Fruit fly (Drosophila melanogaster) whole organism, embryonic: ENCODE data around the gene CG15728.
A peak's percentile ranks its signal among the peaks of the same experiment; 100 is the strongest.

ENCODE experiments used
- Antp ChIP-seq: fragments of 200-800 bp; sonication (Bioruptor generic); optimal IDR thresholded peaks from 3 replicates; lab custom pipeline; 2016; ENCODE audit warnings: missing biosample characterization, missing genetic modification characterization
- Asciz ChIP-seq: fragments of 200-800 bp; sonication (Bioruptor generic); optimal IDR thresholded peaks from 2 replicates; lab custom pipeline; 2017; ENCODE audit warnings: missing biosample characterization, mild to moderate bottlenecking, missing genetic modification characterization, missing genetic modification reagents
- Bdp1 ChIP-seq: fragments of 200-800 bp; sonication (Bioruptor generic); optimal IDR thresholded peaks from 3 replicates; lab custom pipeline; 2016; ENCODE audit warnings: missing biosample characterization, missing genetic modification characterization
- Blimp-1 ChIP-seq: fragments of 200-800 bp; sonication (Bioruptor generic); optimal IDR thresholded peaks from 3 replicates; lab custom pipeline; 2018; ENCODE audit warnings: missing biosample characterization, missing genetic modification characterization, mild to moderate bottlenecking, moderate library complexity, missing genetic modification reagents
- CG10267 ChIP-seq: fragments of 200-800 bp; sonication (Bioruptor generic); optimal IDR thresholded peaks from 2 replicates; lab custom pipeline; 2018; ENCODE audit warnings: missing biosample characterization, mild to moderate bottlenecking, missing genetic modification characterization, moderate library complexity
- CG10431 ChIP-seq: fragments of 200-800 bp; sonication (Bioruptor generic); optimal IDR thresholded peaks from 3 replicates; lab custom pipeline; 2018; ENCODE audit warnings: missing biosample characterization, mild to moderate bottlenecking, missing genetic modification characterization
- CG11695 ChIP-seq: fragments of 200-800 bp; sonication (Bioruptor generic); IDR thresholded peaks from 3 replicates; pipeline ENCODE4 v1.3.6; 2022; ENCODE audit warnings: missing biosample characterization, missing genetic modification characterization
- CG12104 ChIP-seq: fragments of 200-800 bp; sonication (Bioruptor generic); optimal IDR thresholded peaks from 3 replicates; lab custom pipeline; 2016; ENCODE audit warnings: missing biosample characterization, missing genetic modification characterization
- CG15601 ChIP-seq: fragments of 200-800 bp; sonication (Bioruptor generic); optimal IDR thresholded peaks from 3 replicates; lab custom pipeline; 2019; ENCODE audit warnings: missing biosample characterization, mild to moderate bottlenecking, missing genetic modification characterization, moderate library complexity
- CG17568 ChIP-seq: fragments of 200-800 bp; sonication (Bioruptor generic); optimal IDR thresholded peaks from 2 replicates; lab custom pipeline; 2018; ENCODE audit warnings: missing biosample characterization, mild to moderate bottlenecking, missing genetic modification characterization, moderate library complexity
- CG18262 ChIP-seq: fragments of 200-800 bp; optimal IDR thresholded peaks from 3 replicates; lab custom pipeline; 2019; ENCODE audit warnings: missing biosample characterization, mild to moderate bottlenecking, missing genetic modification characterization, moderate library complexity
- CG2712 ChIP-seq: fragments of 200-800 bp; optimal IDR thresholded peaks from 3 replicates; lab custom pipeline; 2019; ENCODE audit warnings: missing biosample characterization, mild to moderate bottlenecking, missing genetic modification characterization, moderate library complexity
- CG32532 ChIP-seq: fragments of 200-800 bp; sonication (Bioruptor generic); IDR thresholded peaks from 2 replicates; pipeline ENCODE4 v1.3.6; 2022; ENCODE audit warnings: missing biosample characterization, missing genetic modification characterization
- CG32772 ChIP-seq: fragments of 200-800 bp; sonication (Bioruptor generic); IDR thresholded peaks from 2 replicates; pipeline ENCODE4 v1.3.6; 2022; ENCODE audit warnings: missing biosample characterization, missing genetic modification characterization
- CG3407 ChIP-seq: fragments of 200-800 bp; sonication (Bioruptor generic); optimal IDR thresholded peaks from 2 replicates; lab custom pipeline; 2018; ENCODE audit warnings: missing biosample characterization, mild to moderate bottlenecking, missing genetic modification characterization
- CG3995 ChIP-seq: fragments of 200-800 bp; sonication (Bioruptor generic); optimal IDR thresholded peaks from 3 replicates; lab custom pipeline; 2016; ENCODE audit warnings: missing biosample characterization, missing genetic modification characterization
- CG4707 ChIP-seq: fragments of 200-800 bp; sonication (Bioruptor generic); optimal IDR thresholded peaks from 2 replicates; lab custom pipeline; 2018; ENCODE audit warnings: missing biosample characterization, mild to moderate bottlenecking, missing genetic modification characterization, moderate library complexity
- CG5953 ChIP-seq: fragments of 200-800 bp; sonication (Bioruptor generic); IDR thresholded peaks from 2 replicates; pipeline ENCODE4 v1.3.6; 2022; ENCODE audit warnings: missing biosample characterization, missing genetic modification characterization
- CHES-1-like ChIP-seq: fragments of 200-800 bp; sonication (Bioruptor generic); optimal IDR thresholded peaks from 2 replicates; lab custom pipeline; 2016; ENCODE audit warnings: missing biosample characterization, missing genetic modification characterization
- CrebB ChIP-seq: fragments of 200-800 bp; sonication (Bioruptor generic); optimal IDR thresholded peaks from 3 replicates; lab custom pipeline; 2018; ENCODE audit warnings: missing biosample characterization, mild to moderate bottlenecking, missing genetic modification characterization
- MBD-R2 ChIP-seq: fragments of 200-800 bp; sonication (Bioruptor generic); IDR thresholded peaks from 2 replicates; pipeline ENCODE4 v1.3.6; 2022; ENCODE audit warnings: missing biosample characterization, missing genetic modification characterization
- Med ChIP-seq: fragments of 200-800 bp; sonication (Bioruptor generic); peaks from one replicate; lab custom pipeline; 2016; ENCODE audit warnings: missing biosample characterization, missing genetic modification characterization, mild to moderate bottlenecking, inconsistent platforms, moderate library complexity
- Meics ChIP-seq: fragments of 200-800 bp; sonication (Bioruptor generic); optimal IDR thresholded peaks from 2 replicates; lab custom pipeline; 2017; ENCODE audit warnings: missing biosample characterization, mild to moderate bottlenecking, missing genetic modification characterization
- Nf-YB ChIP-seq: fragments of 200-800 bp; sonication (Bioruptor generic); optimal IDR thresholded peaks from 3 replicates; lab custom pipeline; 2019; ENCODE audit warnings: missing biosample characterization, mild to moderate bottlenecking, missing genetic modification characterization, moderate library complexity
- Opbp ChIP-seq: fragments of 200-800 bp; sonication (Bioruptor generic); IDR thresholded peaks from 3 replicates; pipeline ENCODE4 v1.3.6; 2022; ENCODE audit warnings: missing biosample characterization, missing genetic modification characterization; ENCODE audit not compliant: partially characterized antibody
- Spps ChIP-seq: fragments of 200-800 bp; sonication (Bioruptor generic); optimal IDR thresholded peaks from 2 replicates; lab custom pipeline; 2018; ENCODE audit warnings: missing biosample characterization, mild to moderate bottlenecking, missing genetic modification characterization
- Sry-β ChIP-seq: fragments of 200-800 bp; sonication (Bioruptor generic); optimal IDR thresholded peaks from 2 replicates; lab custom pipeline; 2018; ENCODE audit warnings: missing biosample characterization, mild to moderate bottlenecking, missing genetic modification characterization, moderate library complexity
- az2 ChIP-seq: fragments of 200-800 bp; sonication (Bioruptor generic); optimal IDR thresholded peaks from 3 replicates; lab custom pipeline; 2016; ENCODE audit warnings: missing biosample characterization, missing genetic modification characterization
- bsh ChIP-seq, 2 experiments: fragments of 200-800 bp; sonication (Bioruptor generic); optimal IDR thresholded peaks; 2 replicates each; lab custom pipeline; 2017 to 2018; ENCODE audit warnings: mild to moderate bottlenecking in 2 of 2, missing biosample characterization in 2 of 2, missing genetic modification characterization in 2 of 2, moderate library complexity in 1 of 2
- cad ChIP-seq: fragments of >200 bp; optimal IDR thresholded peaks from 2 replicates; lab custom pipeline; 2017; ENCODE audit warnings: missing biosample characterization, missing genetic modification characterization
- cg ChIP-seq: fragments of 200-800 bp; sonication (Bioruptor generic); optimal IDR thresholded peaks from 3 replicates; lab custom pipeline; 2019; ENCODE audit warnings: missing biosample characterization, mild to moderate bottlenecking, missing genetic modification characterization, moderate library complexity
- da ChIP-seq: fragments of 200-800 bp; sonication (Bioruptor generic); optimal IDR thresholded peaks from 2 replicates; lab custom pipeline; 2016; ENCODE audit warnings: missing biosample characterization, missing genetic modification characterization
- dmrt11E ChIP-seq: fragments of 200-800 bp; sonication (Bioruptor generic); optimal IDR thresholded peaks from 3 replicates; lab custom pipeline; 2018; ENCODE audit warnings: missing biosample characterization, mild to moderate bottlenecking, missing genetic modification characterization, moderate library complexity
- kni ChIP-seq: fragments of 200-800 bp; sonication (Bioruptor generic); optimal IDR thresholded peaks from 3 replicates; lab custom pipeline; 2017; ENCODE audit warnings: mild to moderate bottlenecking, missing biosample characterization, missing genetic modification reagents, missing genetic modification characterization
- lmd ChIP-seq: fragments of 200-800 bp; sonication (Bioruptor generic); IDR thresholded peaks from 2 replicates; pipeline ENCODE4 v1.3.6; 2022; ENCODE audit warnings: missing biosample characterization, missing genetic modification characterization
- lov ChIP-seq, 2 experiments: fragments of 200-800 bp in 1 of 2; fragments of >200 bp in 1 of 2; sonication (Bioruptor generic) in 1 of 2; IDR thresholded peaks in 1 of 2; optimal IDR thresholded peaks in 1 of 2; 2 replicates in 1 of 2; 3 replicates in 1 of 2; pipeline versions ENCODE4 v1.3.6 to Lab custom; 2017 to 2022; ENCODE audit warnings: missing biosample characterization in 1 of 2, missing genetic modification characterization in 1 of 2
- nmo ChIP-seq: fragments of 200-800 bp; sonication (Bioruptor generic); optimal IDR thresholded peaks from 2 replicates; lab custom pipeline; 2018; ENCODE audit warnings: missing biosample characterization, mild to moderate bottlenecking, missing genetic modification characterization, moderate library complexity
- nom ChIP-seq: fragments of 200-800 bp; sonication (Bioruptor generic); optimal IDR thresholded peaks from 2 replicates; lab custom pipeline; 2017; ENCODE audit warnings: missing biosample characterization, missing genetic modification characterization, mild to moderate bottlenecking, moderate library complexity, missing genetic modification reagents
- org-1 ChIP-seq: fragments of 200-800 bp; sonication (Bioruptor generic); optimal IDR thresholded peaks from 2 replicates; lab custom pipeline; 2017; ENCODE audit warnings: missing biosample characterization, missing genetic modification characterization
- peb ChIP-seq: fragments of 200-800 bp; sonication (Bioruptor generic); IDR thresholded peaks from 2 replicates; pipeline ENCODE4 v1.3.6; 2022; ENCODE audit warnings: missing biosample characterization, missing genetic modification characterization
- pfk ChIP-seq: fragments of 200-800 bp; sonication (Bioruptor generic); optimal IDR thresholded peaks from 2 replicates; lab custom pipeline; 2018; ENCODE audit warnings: missing biosample characterization, mild to moderate bottlenecking, missing genetic modification characterization, moderate library complexity
- psq ChIP-seq: fragments of 200-800 bp; sonication (Bioruptor generic); optimal IDR thresholded peaks from 2 replicates; lab custom pipeline; 2017; ENCODE audit warnings: missing biosample characterization, missing genetic modification characterization
- pzg ChIP-seq: fragments of 200-800 bp; sonication (Bioruptor generic); optimal IDR thresholded peaks from 3 replicates; lab custom pipeline; 2018; ENCODE audit warnings: missing biosample characterization, mild to moderate bottlenecking, missing genetic modification characterization, moderate library complexity
- sima ChIP-seq: fragments of 200-800 bp; sonication (Bioruptor generic); optimal IDR thresholded peaks from 2 replicates; lab custom pipeline; 2016; ENCODE audit warnings: missing biosample characterization, missing genetic modification characterization
- sqz ChIP-seq: fragments of 200-800 bp; sonication (Bioruptor generic); optimal IDR thresholded peaks from 3 replicates; lab custom pipeline; 2018; ENCODE audit warnings: missing biosample characterization, mild to moderate bottlenecking, missing genetic modification characterization
- trem ChIP-seq: fragments of 200-800 bp; optimal IDR thresholded peaks from 3 replicates; lab custom pipeline; 2019; ENCODE audit warnings: missing biosample characterization, mild to moderate bottlenecking, missing genetic modification characterization, moderate library complexity
- tup ChIP-seq: fragments of 200-800 bp; sonication (Bioruptor generic); optimal IDR thresholded peaks from 2 replicates; lab custom pipeline; 2016; ENCODE audit warnings: missing biosample characterization, mild to moderate bottlenecking, missing genetic modification characterization, moderate library complexity
- vvl ChIP-seq: fragments of 200-800 bp; sonication (Bioruptor generic); IDR thresholded peaks from 2 replicates; pipeline ENCODE4 v1.3.6; 2022; ENCODE audit warnings: missing biosample characterization, missing genetic modification characterization
- z ChIP-seq: fragments of 200-800 bp; sonication (Bioruptor generic); IDR thresholded peaks from 3 replicates; pipeline ENCODE4 v1.3.6; 2022; ENCODE audit warnings: missing biosample characterization, missing genetic modification characterization

CG15728 gene

dm6 chrX:12673833-12674541 lies 49.9 kb downstream of the CG15728 start (continued):
- TF ChIP-seq vvl (GFP tag; lab: Robert Waterston, UW), result no peak
- no peak for TF ChIP-seq Meics (GFP tag; lab: Kevin White, UChicago)
- TF ChIP-seq lmd (GFP tag; lab: Robert Waterston, UW), result no peak
- no peak for TF ChIP-seq CrebB (tag; lab: Kevin White, UChicago)
- no peak for TF ChIP-seq nmo (GFP tag; lab: Kevin White, UChicago)
- no peak for TF ChIP-seq Opbp
- no peak for TF ChIP-seq Asciz (GFP tag; lab: Kevin White, UChicago)
- no peak for TF ChIP-seq CHES-1-like (GFP tag; lab: Kevin White, UChicago)
- peak; percentile 14 for TF ChIP-seq CG3407
- TF ChIP-seq CG17568, result peak; percentile 4
- no peak for TF ChIP-seq CG5953 (GFP tag; lab: Robert Waterston, UW)
- no peak for TF ChIP-seq CG3995 (GFP tag; lab: Kevin White, UChicago)
- peak; percentile 15 for TF ChIP-seq CG2712 (tag; lab: Kevin White, UChicago)
- no peak for TF ChIP-seq CG4707 (GFP tag; lab: Kevin White, UChicago)
- TF ChIP-seq Antp, result no peak
- peak; percentile 63 for TF ChIP-seq sqz (GFP tag; lab: Kevin White, UChicago)
- TF ChIP-seq az2, result no peak
- TF ChIP-seq da (GFP tag; lab: Kevin White, UChicago), result no peak
- no peak for TF ChIP-seq tup (GFP tag; lab: Kevin White, UChicago)
- TF ChIP-seq CG15601 (tag; lab: Kevin White, UChicago), result peak; percentile 23
- TF ChIP-seq CG10431 (GFP tag; lab: Kevin White, UChicago), result peak; percentile 31
- TF ChIP-seq pfk (GFP tag; lab: Kevin White, UChicago), result peak; percentile 77
- peak; percentile 24 for TF ChIP-seq Spps (tag; lab: Kevin White, UChicago)
- TF ChIP-seq psq (GFP tag; lab: Kevin White, UChicago), result no peak
- peak; percentile 41 for TF ChIP-seq CG18262 (tag; lab: Kevin White, UChicago)
- peak; percentile 6 for TF ChIP-seq dmrt11E
- TF ChIP-seq bsh (GFP tag; optimal IDR thresholded peaks at IDR 0.05; lab: Kevin White, UChicago), result peak in 1 of 2 experiments; percentile 28
- peak; percentile 16 for TF ChIP-seq cg (GFP tag; lab: Kevin White, UChicago)
- TF ChIP-seq kni (GFP tag; lab: Kevin White, UChicago), result peak; percentile 63
- TF ChIP-seq Blimp-1 (GFP tag; lab: Kevin White, UChicago), result peak; percentile 100
- no peak for TF ChIP-seq peb (GFP tag; lab: Robert Waterston, UW)
- TF ChIP-seq Sry-β (GFP tag; lab: Kevin White, UChicago), result peak; percentile 15
- no peak for TF ChIP-seq cad (GFP tag; lab: Kevin White, UChicago)
- no peak for TF ChIP-seq Bdp1 (GFP tag; lab: Kevin White, UChicago)
- no peak for TF ChIP-seq org-1
- TF ChIP-seq CG32772, result no peak
- TF ChIP-seq pzg (GFP tag; lab: Kevin White, UChicago), result no peak
- TF ChIP-seq Nf-YB (GFP tag; lab: Kevin White, UChicago), result peak; percentile 10
- no peak for TF ChIP-seq sima (GFP tag; lab: Kevin White, UChicago)
- no peak for TF ChIP-seq MBD-R2 (GFP tag; lab: Robert Waterston, UW)
- TF ChIP-seq nom (GFP tag; lab: Kevin White, UChicago), result peak; percentile 91
- TF ChIP-seq Med (GFP tag; lab: Kevin White, UChicago), result peak; percentile 64
- no peak for TF ChIP-seq CG12104
- no peak for TF ChIP-seq CG11695 (GFP tag; lab: Robert Waterston, UW)
- peak; percentile 9 for TF ChIP-seq trem (tag; lab: Kevin White, UChicago)
- TF ChIP-seq z (GFP tag; lab: Robert Waterston, UW), result no peak
- no peak for TF ChIP-seq CG32532 (GFP tag; lab: Robert Waterston, UW)
- TF ChIP-seq lov (optimal IDR thresholded peaks at IDR 0.05; lab: Kevin White, UChicago), result no peak
- no peak for TF ChIP-seq lov (GFP tag; IDR thresholded peaks at IDR 0.05; lab: Robert Waterston, UW)
- peak; percentile 6 for TF ChIP-seq CG10267 (tag; lab: Kevin White, UChicago)
